Fruit fly (Drosophila melanogaster) Kc167 (cell line): ENCODE results near the gene Mical.

Experiments used
- h ChIP-seq: fragments of >200 bp; optimal IDR thresholded peaks from 3 replicates; lab custom pipeline; 2018; ENCODE audit warnings: missing external identifiers
- insv ChIP-seq: fragments of >200 bp; optimal IDR thresholded peaks from 3 replicates; lab custom pipeline; 2018; ENCODE audit warnings: missing external identifiers
- ttk ChIP-seq: sonication (Bioruptor generic); optimal IDR thresholded peaks from 2 replicates; lab custom pipeline; 2017; ENCODE audit warnings: missing external identifiers

- no peak for TF ChIP-seq ttk (lab: Kevin White, UChicago)
- no peak for TF ChIP-seq h (lab: Kevin White, UChicago)
- TF ChIP-seq insv (lab: Kevin White, UChicago): no peak
Observed at dm6 chr3R:9959911-9960310, 82.8 kb downstream of the Mical start.
